Fruit fly (Drosophila melanogaster): Measurements from ENCODE around the gene ush.
A peak's percentile ranks its signal among the peaks of the same experiment; 100 is the strongest.

ush gene

DNA sequence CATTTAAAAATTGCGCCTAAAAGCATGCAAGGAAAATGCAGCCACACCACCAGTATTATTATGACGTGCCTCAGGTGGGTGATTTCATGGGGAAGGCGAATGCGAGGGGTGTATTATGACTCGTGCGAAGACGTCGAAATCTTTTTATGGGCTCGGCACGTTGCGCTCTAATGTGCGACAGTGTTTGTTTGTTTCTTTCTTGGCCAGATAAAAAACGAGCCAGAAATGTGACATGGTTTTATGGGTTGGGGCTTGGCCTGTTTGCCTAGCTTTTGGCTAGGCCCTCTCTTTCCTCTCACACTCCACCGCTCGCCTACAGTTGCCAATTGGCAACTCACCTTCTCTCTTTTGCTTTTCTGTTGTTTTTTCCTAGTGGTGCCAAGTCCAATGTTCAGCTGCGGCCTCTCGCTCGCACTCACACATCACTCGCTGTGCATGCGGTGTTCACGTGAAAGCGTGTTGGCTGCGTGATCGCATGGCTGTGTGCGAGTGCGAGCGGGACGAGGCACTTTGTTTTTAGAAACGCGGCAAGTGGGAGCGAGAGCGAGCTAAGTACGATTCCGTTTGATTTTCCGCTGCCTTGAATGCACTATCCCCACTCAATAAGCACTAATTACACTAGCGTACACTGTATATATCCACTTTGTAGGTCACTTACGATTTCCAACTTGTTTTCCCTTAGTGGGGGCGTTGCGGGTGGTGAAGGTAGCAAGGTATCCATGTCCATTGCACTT lies 2.9 kb downstream of the ush start (continued):
- TF ChIP-seq CG10431 (GFP tag; optimal IDR thresholded peaks at IDR 0.05) (no peak), Rx (GFP tag; IDR thresholded peaks at IDR 0.05) (no peak), gro (GFP tag; optimal IDR thresholded peaks at IDR 0.05) (peak; percentile 37), MTF-1 (GFP tag; optimal IDR thresholded peaks at IDR 0.05; ENCODE audit: borderline replicate concordance) (peak; percentile 26), ham (GFP tag; IDR thresholded peaks at IDR 0.05) (no peak), Sry-β (GFP tag; optimal IDR thresholded peaks at IDR 0.05) (peak; percentile 36), CG9932 (GFP tag; IDR thresholded peaks at IDR 0.05) (no peak), Hmr (GFP tag; optimal IDR thresholded peaks at IDR 0.05) (peak; percentile 61), cwo (GFP tag; optimal IDR thresholded peaks at IDR 0.05) (peak; percentile 98), CG33213 (GFP tag; optimal IDR thresholded peaks at IDR 0.05) (no peak), CG31388 (GFP tag; optimal IDR thresholded peaks at IDR 0.05) (no peak), pb (GFP tag; optimal IDR thresholded peaks at IDR 0.05) (no peak), TFAM (GFP tag; optimal IDR thresholded peaks at IDR 0.05) (no peak), rib (GFP tag; IDR thresholded peaks at IDR 0.05) (no peak), crol (GFP tag; IDR thresholded peaks at IDR 0.05) (no peak), CG3065 (GFP tag; optimal IDR thresholded peaks at IDR 0.05) (no peak), schlank (tag; optimal IDR thresholded peaks at IDR 0.05) (peak; percentile 38), CG1024 (GFP tag; IDR thresholded peaks at IDR 0.05) (no peak), CG18011 (GFP tag; optimal IDR thresholded peaks at IDR 0.05) (no peak), CG7357 (GFP tag; IDR thresholded peaks at IDR 0.05) (peak; percentile 65), pros (GFP tag; optimal IDR thresholded peaks at IDR 0.05) (peak; percentile 100), Nf-YA (GFP tag; IDR thresholded peaks at IDR 0.05) (no peak), peb (GFP tag; IDR thresholded peaks at IDR 0.05) (no peak), CG1647 (GFP tag; optimal IDR thresholded peaks at IDR 0.05) (no peak), CG43689 (GFP tag; IDR thresholded peaks at IDR 0.05) (no peak), CG32532 (GFP tag; IDR thresholded peaks at IDR 0.05) (no peak), CG7372 (GFP tag; IDR thresholded peaks at IDR 0.05) (no peak), nmo (GFP tag; optimal IDR thresholded peaks at IDR 0.05) (no peak), CG6765 (GFP tag; optimal IDR thresholded peaks at IDR 0.05) (peak; percentile 54), CG6254 (GFP tag; optimal IDR thresholded peaks at IDR 0.05) (peak; percentile 87), sqz (GFP tag; optimal IDR thresholded peaks at IDR 0.05) (peak; percentile 66), CG15269 (tag; optimal IDR thresholded peaks at IDR 0.05) (peak; percentile 66), pnt (GFP tag; optimal IDR thresholded peaks at IDR 0.05) (no peak), stc (GFP tag; IDR thresholded peaks at IDR 0.05) (no peak), Dfd (GFP tag; optimal IDR thresholded peaks at IDR 0.05) (no peak), chif (GFP tag; optimal IDR thresholded peaks at IDR 0.05) (no peak), CG13624 (GFP tag; optimal IDR thresholded peaks at IDR 0.05) (peak; percentile 41), CG4282 (GFP tag; optimal IDR thresholded peaks at IDR 0.05) (no peak), Ets97D (GFP tag; optimal IDR thresholded peaks at IDR 0.05) (no peak), CG6854 (GFP tag; optimal IDR thresholded peaks at IDR 0.05) (peak; percentile 53), oc (tag; optimal IDR thresholded peaks at IDR 0.05) (peak; percentile 9), CG18599 (GFP tag; optimal IDR thresholded peaks at IDR 0.05) (peak; percentile 81), mam (GFP tag; optimal IDR thresholded peaks at IDR 0.05) (peak; percentile 1), CG12744 (GFP tag; optimal IDR thresholded peaks at IDR 0.05) (peak; percentile 0), Neu2 (GFP tag; optimal IDR thresholded peaks at IDR 0.05; ENCODE audit: borderline replicate concordance) (peak; percentile 18), salm (tag; optimal IDR thresholded peaks at IDR 0.05) (peak; percentile 47), CG14014 (GFP tag; IDR thresholded peaks at IDR 0.05) (no peak), ssp (GFP tag; IDR thresholded peaks at IDR 0.05) (no peak), nom (GFP tag; optimal IDR thresholded peaks at IDR 0.05) (peak; percentile 100), dati (GFP tag; IDR thresholded peaks at IDR 0.05) (no peak), CG5953 (GFP tag; IDR thresholded peaks at IDR 0.05) (no peak)

All from whole organism, embryonic.